Fruit fly (Drosophila melanogaster) Kc167 (cell line): ENCODE measurements around the gene dpp.

ENCODE experiments used
- Myc ChIP-seq: fragments of >200 bp; optimal IDR thresholded peaks from 2 replicates; lab custom pipeline; 2017; ENCODE audit warnings: missing external identifiers
- h ChIP-seq: fragments of >200 bp; optimal IDR thresholded peaks from 3 replicates; lab custom pipeline; 2018; ENCODE audit warnings: missing external identifiers
- insv ChIP-seq: fragments of >200 bp; optimal IDR thresholded peaks from 3 replicates; lab custom pipeline; 2018; ENCODE audit warnings: missing external identifiers
- psq ChIP-seq: fragments of >200 bp; optimal IDR thresholded peaks from 2 replicates; lab custom pipeline; 2017; ENCODE audit warnings: missing external identifiers
- ttk ChIP-seq: sonication (Bioruptor generic); optimal IDR thresholded peaks from 2 replicates; lab custom pipeline; 2017; ENCODE audit warnings: missing external identifiers

dm6 chr2L:2382971-2383370 is 45.2 kb upstream of the dpp start, which contains the start of gene PIG-Wa:
- TF ChIP-seq psq (lab: Kevin White, UChicago) (no peak), h (lab: Kevin White, UChicago) (no peak), ttk (lab: Kevin White, UChicago) (no peak), Myc (no peak), insv (lab: Kevin White, UChicago) (no peak)
